Worm (Caenorhabditis elegans) whole organism, L4/young adult: ENCODE measurements around the gene nep-15.

Experiments
- W03F9.2 ChIP-seq: fragments of 150-350 bp; optimal IDR thresholded peaks from 2 replicates; lab custom pipeline; 2014; ENCODE audit warnings: missing biosample characterization, missing genetic modification characterization
- him-1 ChIP-seq: sonication (generic microtip); optimal IDR thresholded peaks from 2 replicates; lab custom pipeline; 2016; ENCODE audit warnings: missing genotype, missing genetic modification reagents, missing genetic modification characterization, missing compliant biosample characterization

- TF ChIP-seq him-1 (tag; lab: Kevin White, UChicago): no peak
- TF ChIP-seq W03F9.2 (tag; lab: Kevin White, UChicago): no peak
Measured at ce11 chrX:8367553-8367952, 4.5 kb upstream of the nep-15 start, which contains the start of gene F40B5.2.
